Worm (Caenorhabditis elegans) whole organism, young adult: ENCODE results near the gene H08M01.1.

Experiments used
- D2030.7 ChIP-seq: fragments of 200-800 bp; sonication (Bioruptor generic); IDR thresholded peaks from 2 replicates; pipeline ENCODE4 v1.3.6; 2022; ENCODE audit warnings: missing genetic modification reagents, missing genetic modification characterization, missing compliant biosample characterization
- F10E7.11 ChIP-seq: sonication (generic microtip); optimal IDR thresholded peaks from 2 replicates; lab custom pipeline; 2017; ENCODE audit warnings: mild to moderate bottlenecking, missing genetic modification characterization, moderate library complexity, missing compliant biosample characterization
- F22D6.2 ChIP-seq: sonication (generic microtip); optimal IDR thresholded peaks from 2 replicates; lab custom pipeline; 2016; ENCODE audit warnings: mild to moderate bottlenecking, missing genetic modification characterization, missing compliant biosample characterization
- F23B12.7 ChIP-seq: sonication (generic microtip); optimal IDR thresholded peaks from 2 replicates; lab custom pipeline; 2017; ENCODE audit warnings: missing genetic modification characterization, mild to moderate bottlenecking, missing compliant biosample characterization, antibody characterized with exemption, moderate library complexity; ENCODE audit not compliant: insufficient read depth
- F33H1.4 ChIP-seq: fragments of 200-800 bp; sonication (Bioruptor generic); IDR thresholded peaks from 2 replicates; pipeline ENCODE4 v1.3.6; 2022; ENCODE audit warnings: missing genetic modification reagents, missing genetic modification characterization, missing compliant biosample characterization
- F49E8.2 ChIP-seq: sonication (generic microtip); optimal IDR thresholded peaks from 3 replicates; lab custom pipeline; 2017; ENCODE audit warnings: missing genetic modification characterization, mild to moderate bottlenecking, missing compliant biosample characterization, antibody characterized with exemption, moderate library complexity; ENCODE audit not compliant: insufficient read depth
- K12H6.12 ChIP-seq: fragments of 200-800 bp; sonication (Bioruptor generic); optimal IDR thresholded peaks from 2 replicates; lab custom pipeline; 2018; ENCODE audit warnings: mild to moderate bottlenecking, missing genetic modification characterization, missing compliant biosample characterization
- T07F8.4 ChIP-seq: sonication (generic microtip); optimal IDR thresholded peaks from 2 replicates; lab custom pipeline; 2016; ENCODE audit warnings: mild to moderate bottlenecking, missing genetic modification characterization, moderate library complexity, missing compliant biosample characterization
- T26A5.8 ChIP-seq: sonication (generic microtip); optimal IDR thresholded peaks from 2 replicates; lab custom pipeline; 2016; ENCODE audit warnings: missing genetic modification characterization, missing compliant biosample characterization
- Y53G8AR.9 ChIP-seq: fragments of 200-800 bp; sonication (Bioruptor generic); conservative IDR thresholded peaks from 2 replicates; pipeline ENCODE4 v1.3.6; 2022; ENCODE audit warnings: missing genetic modification reagents, missing genetic modification characterization, missing compliant biosample characterization
- Y67H2A.10 ChIP-seq: fragments of 200-800 bp; sonication (Bioruptor generic); conservative IDR thresholded peaks from 2 replicates; pipeline ENCODE4 v1.3.6; 2022; ENCODE audit warnings: missing genetic modification reagents, missing genetic modification characterization, missing compliant biosample characterization
- akir-1 ChIP-seq: fragments of 200-800 bp; sonication (Bioruptor generic); optimal IDR thresholded peaks from 2 replicates; lab custom pipeline; 2018; ENCODE audit warnings: mild to moderate bottlenecking, missing genetic modification characterization, moderate library complexity, missing compliant biosample characterization
- aptf-3 ChIP-seq: fragments of 200-800 bp; sonication (Bioruptor generic); IDR thresholded peaks from 2 replicates; pipeline ENCODE4 v1.3.6; 2022; ENCODE audit warnings: missing genetic modification characterization, missing compliant biosample characterization
- atf-7 ChIP-seq: sonication (generic microtip); optimal IDR thresholded peaks from 2 replicates; lab custom pipeline; 2017; ENCODE audit warnings: mild to moderate bottlenecking, missing genetic modification characterization, missing compliant biosample characterization
- bed-1 ChIP-seq: fragments of 200-800 bp; sonication (Bioruptor generic); IDR thresholded peaks from 2 replicates; pipeline ENCODE4 v1.3.6; 2022; ENCODE audit warnings: missing genetic modification reagents, missing genetic modification characterization, missing compliant biosample characterization
- cebp-1 ChIP-seq, 2 experiments: fragments of 200-800 bp in 1 of 2; sonication (Bioruptor generic) in 1 of 2; sonication (generic microtip) in 1 of 2; IDR thresholded peaks in 1 of 2; optimal IDR thresholded peaks in 1 of 2; 2 replicates each; pipeline versions ENCODE4 v1.3.6 to Lab custom; 2017 to 2022; ENCODE audit warnings: missing compliant biosample characterization in 2 of 2, missing genetic modification characterization in 2 of 2, mild to moderate bottlenecking in 1 of 2, missing genetic modification reagents in 1 of 2, moderate library complexity in 1 of 2
- ceh-27 ChIP-seq: fragments of 200-800 bp; sonication (Bioruptor generic); optimal IDR thresholded peaks from 2 replicates; lab custom pipeline; 2018; ENCODE audit warnings: mild to moderate bottlenecking, missing genetic modification characterization, moderate library complexity, missing compliant biosample characterization
- ceh-58 ChIP-seq: fragments of 200-800 bp; sonication (Bioruptor generic); IDR thresholded peaks from 2 replicates; pipeline ENCODE4 v1.3.6; 2022; ENCODE audit warnings: missing genetic modification characterization, missing compliant biosample characterization
- dox-1 ChIP-seq: fragments of 200-800 bp; sonication (Bioruptor generic); IDR thresholded peaks from 2 replicates; pipeline ENCODE4 v1.3.6; 2022; ENCODE audit warnings: missing genetic modification reagents, missing genetic modification characterization, missing compliant biosample characterization
- dpff-1 ChIP-seq: sonication (generic microtip); optimal IDR thresholded peaks from 2 replicates; lab custom pipeline; 2017; ENCODE audit warnings: mild to moderate bottlenecking, missing genetic modification characterization, missing compliant biosample characterization
- dpl-1 ChIP-seq: fragments of 150-350 bp; optimal IDR thresholded peaks from 2 replicates; lab custom pipeline; 2014; ENCODE audit warnings: missing biosample characterization, missing genetic modification reagents, missing genetic modification characterization
- efl-1 ChIP-seq: fragments of 150-350 bp; optimal IDR thresholded peaks from 2 replicates; lab custom pipeline; 2014; ENCODE audit warnings: missing biosample characterization, missing genetic modification reagents, missing genetic modification characterization
- egl-44 ChIP-seq: fragments of 200-800 bp; sonication (Bioruptor generic); IDR thresholded peaks from 2 replicates; pipeline ENCODE4 v1.3.6; 2022; ENCODE audit warnings: missing genetic modification reagents, missing genetic modification characterization, missing compliant biosample characterization
- hlh-12 ChIP-seq: sonication (generic microtip); optimal IDR thresholded peaks from 2 replicates; lab custom pipeline; 2016; ENCODE audit warnings: missing genetic modification characterization, missing compliant biosample characterization
- hrde-1 ChIP-seq: sonication (generic microtip); optimal IDR thresholded peaks from 2 replicates; lab custom pipeline; 2016; ENCODE audit warnings: missing genetic modification characterization, mild to moderate bottlenecking, missing compliant biosample characterization, moderate library complexity, missing genotype, missing genetic modification reagents, borderline replicate concordance
- hsf-1 ChIP-seq: fragments of 200-800 bp; sonication (Bioruptor generic); IDR thresholded peaks from 2 replicates; pipeline ENCODE4 v1.3.6; 2022; ENCODE audit warnings: missing genetic modification reagents, missing genetic modification characterization, missing compliant biosample characterization
- lag-1 ChIP-seq: fragments of 200-800 bp; sonication (Bioruptor generic); IDR thresholded peaks from 2 replicates; pipeline ENCODE4 v1.3.6; 2022; ENCODE audit warnings: missing genetic modification reagents, missing genetic modification characterization, missing compliant biosample characterization
- let-526 ChIP-seq: fragments of 200-800 bp; sonication (Bioruptor generic); IDR thresholded peaks from 2 replicates; pipeline ENCODE4 v1.3.6; 2022; ENCODE audit warnings: missing genetic modification reagents, missing genetic modification characterization, missing compliant biosample characterization
- lin-40 ChIP-seq: sonication (generic microtip); optimal IDR thresholded peaks from 2 replicates; lab custom pipeline; 2016; ENCODE audit warnings: missing genetic modification characterization, mild to moderate bottlenecking, missing compliant biosample characterization, missing genotype, missing genetic modification reagents
- lin-54 ChIP-seq: fragments of 200-800 bp; sonication (Bioruptor generic); optimal IDR thresholded peaks from 2 replicates; lab custom pipeline; 2018; ENCODE audit warnings: mild to moderate bottlenecking, missing genetic modification characterization, missing compliant biosample characterization
- lir-1 ChIP-seq: fragments of 200-800 bp; sonication (Bioruptor generic); conservative IDR thresholded peaks from 2 replicates; pipeline ENCODE4 v1.3.6; 2022; ENCODE audit warnings: missing genetic modification reagents, missing genetic modification characterization, missing compliant biosample characterization
- madf-10 ChIP-seq: sonication (generic microtip); optimal IDR thresholded peaks from 2 replicates; lab custom pipeline; 2016; ENCODE audit warnings: mild to moderate bottlenecking, missing genetic modification characterization, missing compliant biosample characterization
- madf-6 ChIP-seq: fragments of 200-800 bp; sonication (Bioruptor generic); IDR thresholded peaks from 2 replicates; pipeline ENCODE4 v1.3.6; 2022; ENCODE audit warnings: missing genetic modification reagents, missing genetic modification characterization, missing compliant biosample characterization
- nhr-179 ChIP-seq: sonication (generic microtip); optimal IDR thresholded peaks from 2 replicates; lab custom pipeline; 2016; ENCODE audit warnings: mild to moderate bottlenecking, missing genetic modification characterization, missing compliant biosample characterization
- nhr-80 ChIP-seq: sonication (generic microtip); optimal IDR thresholded peaks from 2 replicates; lab custom pipeline; 2016; ENCODE audit warnings: missing genetic modification characterization, missing compliant biosample characterization
- pha-4 ChIP-seq: fragments of 150-350 bp; sonication (generic microtip); optimal IDR thresholded peaks from 2 replicates; lab custom pipeline; 2014; ENCODE audit warnings: missing biosample characterization, missing genetic modification reagents, missing genetic modification characterization
- rec-8 ChIP-seq, 2 experiments: sonication (generic microtip); optimal IDR thresholded peaks; 2 replicates each; lab custom pipeline; 2016; ENCODE audit warnings: mild to moderate bottlenecking in 2 of 2, missing genetic modification characterization in 2 of 2, missing genetic modification reagents in 2 of 2, missing genotype in 2 of 2, missing biosample characterization in 1 of 2, missing compliant biosample characterization in 1 of 2, moderate library complexity in 1 of 2
- rpc-1 ChIP-seq, 2 experiments: fragments of 150-350 bp in 1 of 2; sonication (generic microtip) in 1 of 2; optimal IDR thresholded peaks; 2 replicates each; lab custom pipeline; 2014 to 2018; ENCODE audit warnings: missing biosample characterization in 1 of 2, missing genetic modification characterization in 1 of 2, missing genetic modification reagents in 1 of 2, missing genotype in 1 of 2
- sdz-38 ChIP-seq: sonication (generic microtip); optimal IDR thresholded peaks from 2 replicates; lab custom pipeline; 2016; ENCODE audit warnings: missing genotype, missing genetic modification characterization, missing compliant biosample characterization
- snpc-1.1 ChIP-seq: sonication (generic microtip); optimal IDR thresholded peaks from 2 replicates; lab custom pipeline; 2017; ENCODE audit warnings: missing genetic modification characterization, mild to moderate bottlenecking, missing compliant biosample characterization, antibody characterized with exemption, moderate library complexity, missing genotype, missing genetic modification reagents; ENCODE audit not compliant: insufficient read depth
- sptf-2 ChIP-seq: fragments of 200-800 bp; sonication (Bioruptor generic); optimal IDR thresholded peaks from 2 replicates; lab custom pipeline; 2018; ENCODE audit warnings: mild to moderate bottlenecking, missing genetic modification characterization, missing compliant biosample characterization
- unc-130 ChIP-seq: sonication (generic microtip); optimal IDR thresholded peaks from 2 replicates; lab custom pipeline; 2016; ENCODE audit warnings: missing genetic modification reagents, missing genetic modification characterization, missing compliant biosample characterization
- zfh-2 ChIP-seq: fragments of 200-800 bp; sonication (Bioruptor generic); conservative IDR thresholded peaks from 2 replicates; pipeline ENCODE4 v1.3.6; 2022; ENCODE audit warnings: missing genetic modification reagents, missing genetic modification characterization, missing compliant biosample characterization
- ztf-6 ChIP-seq: fragments of 200-800 bp; sonication (Bioruptor generic); IDR thresholded peaks from 2 replicates; pipeline ENCODE4 v1.3.6; 2022; ENCODE audit warnings: missing genetic modification reagents, missing genetic modification characterization, missing compliant biosample characterization

Gene H08M01.1

ce11 chrIV:13879851-13880250 is 43.7 kb upstream of the H08M01.1 start, which contains the start of gene B0513.4:
Gene B0513.4 (plus strand): TSS chrIV:13880151.
- TF ChIP-seq zfh-2 (GFP tag; lab: Robert Waterston, UW) (peak; percentile 69), dox-1 (no peak), hsf-1 (GFP tag; lab: Robert Waterston, UW) (no peak), nhr-80 (tag; lab: Kevin White, UChicago) (no peak), unc-130 (GFP tag; lab: Kevin White, UChicago) (no peak), snpc-1.1 (no peak), lir-1 (GFP tag; lab: Robert Waterston, UW) (no peak), madf-6 (GFP tag; lab: Robert Waterston, UW) (no peak), nhr-179 (tag; lab: Kevin White, UChicago) (no peak)

ce11 chrIV:13878738-13879137 is 42.5 kb upstream of the H08M01.1 start:
- no peak for TF ChIP-seq hlh-12 (tag; lab: Kevin White, UChicago)
- no peak for TF ChIP-seq ceh-58 (GFP tag; lab: Robert Waterston, UW)
- no peak for TF ChIP-seq atf-7 (tag; lab: Kevin White, UChicago)
- no peak for TF ChIP-seq ztf-6
- TF ChIP-seq F33H1.4 (GFP tag; lab: Robert Waterston, UW), result no peak
- no peak for TF ChIP-seq efl-1 (GFP tag; lab: Kevin White, UChicago)
- TF ChIP-seq dpff-1, result no peak
- no peak for TF ChIP-seq bed-1
- TF ChIP-seq dox-1, result no peak
- no peak for TF ChIP-seq egl-44
- no peak for TF ChIP-seq F22D6.2 (tag; lab: Kevin White, UChicago)
- TF ChIP-seq T07F8.4, result no peak
- no peak for TF ChIP-seq sptf-2 (GFP tag; lab: Kevin White, UChicago)
- TF ChIP-seq Y67H2A.10 (GFP tag; lab: Robert Waterston, UW), result no peak

ce11 chrIV:13878123-13878522 is 41.9 kb upstream of the H08M01.1 start:
- TF ChIP-seq sdz-38 (tag; lab: Kevin White, UChicago) (no peak), rpc-1 (optimal IDR thresholded peaks at IDR 0.05; lab: Kevin White, UChicago) (no peak), rpc-1 (tag; optimal IDR thresholded peaks at IDR 0.05; lab: Kevin White, UChicago) (no peak), lin-40 (tag; lab: Kevin White, UChicago) (no peak), D2030.7 (GFP tag; lab: Robert Waterston, UW) (no peak), lin-54 (no peak), rec-8 (tag; optimal IDR thresholded peaks at IDR 0.05; lab: Kevin White, UChicago) (no peak), dox-1 (no peak), snpc-1.1 (no peak), T26A5.8 (tag; lab: Kevin White, UChicago) (no peak), F10E7.11 (no peak), F23B12.7 (tag; lab: Kevin White, UChicago) (no peak), pha-4 (no peak), Y53G8AR.9 (GFP tag; lab: Robert Waterston, UW) (no peak)
- TF ChIP-seq, all 124 proteins: peak for 0

ce11 chrIV:13877707-13878106 is 41.5 kb upstream of the H08M01.1 start:
- no peak for TF ChIP-seq let-526 (GFP tag; lab: Robert Waterston, UW)
- no peak for TF ChIP-seq aptf-3 (GFP tag; lab: Robert Waterston, UW)
- TF ChIP-seq K12H6.12 (tag; lab: Kevin White, UChicago), result peak; percentile 2
- no peak for TF ChIP-seq egl-44
- TF ChIP-seq F49E8.2 (tag; lab: Kevin White, UChicago), result no peak
- no peak for TF ChIP-seq hrde-1 (tag; lab: Kevin White, UChicago)
- no peak for TF ChIP-seq F23B12.7 (tag; lab: Kevin White, UChicago)
- TF ChIP-seq lag-1, result no peak
- no peak for TF ChIP-seq cebp-1 (GFP tag; IDR thresholded peaks at IDR 0.05; lab: Robert Waterston, UW)
- TF ChIP-seq cebp-1 (tag; optimal IDR thresholded peaks at IDR 0.05; lab: Kevin White, UChicago), result peak; percentile 44
- no peak for TF ChIP-seq lin-54
- peak; percentile 95 for TF ChIP-seq madf-10 (tag; lab: Kevin White, UChicago)
- no peak for TF ChIP-seq ceh-27 (GFP tag; lab: Kevin White, UChicago)
- TF ChIP-seq dpl-1 (GFP tag; lab: Kevin White, UChicago), result no peak
- no peak for TF ChIP-seq D2030.7 (GFP tag; lab: Robert Waterston, UW)
- no peak for TF ChIP-seq akir-1 (GFP tag; lab: Kevin White, UChicago)
